Worm (Caenorhabditis elegans) whole organism, L4/young adult: ENCODE results near the gene nphp-4.

Source experiments
- W03F9.2 ChIP-seq: fragments of 150-350 bp; optimal IDR thresholded peaks from 2 replicates; lab custom pipeline; 2014; ENCODE audit warnings: missing biosample characterization, missing genetic modification characterization
- dao-5 ChIP-seq: sonication (generic microtip); optimal IDR thresholded peaks from 2 replicates; lab custom pipeline; 2016; ENCODE audit warnings: missing genotype, missing genetic modification characterization, moderate library complexity, missing compliant biosample characterization
- him-1 ChIP-seq: sonication (generic microtip); optimal IDR thresholded peaks from 2 replicates; lab custom pipeline; 2016; ENCODE audit warnings: missing genotype, missing genetic modification reagents, missing genetic modification characterization, missing compliant biosample characterization

DNA sequence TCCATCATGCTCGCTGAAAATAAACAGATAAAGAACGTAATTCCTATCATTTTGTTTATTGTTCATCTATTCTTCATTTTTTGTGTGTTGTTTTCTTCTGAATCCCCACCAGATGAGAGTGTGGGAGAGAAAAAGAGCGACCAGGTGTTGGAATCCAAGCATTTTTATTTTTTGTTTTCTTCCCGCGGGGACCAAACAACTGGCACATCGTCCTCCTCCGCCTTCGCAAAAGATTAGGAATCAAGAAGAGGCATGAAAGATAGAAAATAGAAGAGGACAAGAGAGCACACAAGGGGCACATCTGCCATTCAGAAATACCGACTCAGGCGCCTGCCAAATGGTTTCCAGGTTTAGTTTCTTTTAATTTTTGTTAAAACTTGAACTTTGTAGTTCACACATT is 7.5 kb downstream of the nphp-4 start, which contains the start of gene R13H4.2:
- TF ChIP-seq him-1 (tag; lab: Kevin White, UChicago): no peak
- TF ChIP-seq W03F9.2 (tag; lab: Kevin White, UChicago): no peak
- TF ChIP-seq dao-5 (tag; lab: Kevin White, UChicago): no peak
